Worm (Caenorhabditis elegans): Measurements from ENCODE around the gene T03F6.9.

T03F6.9 gene

DNA sequence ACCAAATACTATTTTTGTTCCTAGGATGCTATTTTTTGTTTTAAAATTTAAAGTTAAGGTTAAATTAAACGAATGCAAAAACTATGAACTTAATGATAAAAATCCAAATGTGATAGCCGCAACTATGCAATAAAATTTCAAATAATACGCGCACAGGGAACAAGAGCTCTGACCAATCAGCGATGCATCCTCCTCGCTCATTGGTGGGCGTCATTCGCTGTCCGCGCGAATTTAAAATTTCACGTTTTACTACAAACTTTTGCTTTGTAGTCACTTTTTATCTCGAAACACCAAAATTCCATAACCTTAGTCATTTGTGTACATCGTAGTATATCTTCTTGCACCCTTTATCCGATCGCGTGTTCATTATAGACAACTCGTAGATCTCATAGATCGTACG is 12.3 kb upstream of the T03F6.9 start:
- TF ChIP-seq unc-62 (GFP tag; optimal IDR thresholded peaks at IDR 0.05), result no peak
- no peak for TF ChIP-seq pha-4 (tag; optimal IDR thresholded peaks at IDR 0.05)
- TF ChIP-seq egl-27 (tag; optimal IDR thresholded peaks at IDR 0.05), result no peak
- no peak for TF ChIP-seq hmg-11 (tag; optimal IDR thresholded peaks at IDR 0.05)
- TF ChIP-seq lin-15B (tag; optimal IDR thresholded peaks at IDR 0.05), result no peak
- no peak for TF ChIP-seq pqm-1 (tag; optimal IDR thresholded peaks at IDR 0.05)
- no peak for TF ChIP-seq mdl-1 (tag; optimal IDR thresholded peaks at IDR 0.05)
- TF ChIP-seq fos-1 (tag; optimal IDR thresholded peaks at IDR 0.05), result no peak
- no peak for TF ChIP-seq ama-1 (optimal IDR thresholded peaks at IDR 0.05)
- TF ChIP-seq skn-1 (tag; optimal IDR thresholded peaks at IDR 0.05), result no peak
- TF ChIP-seq ztf-11 (tag; optimal IDR thresholded peaks at IDR 0.05), result no peak
- TF ChIP-seq ZK546.5 (tag; optimal IDR thresholded peaks at IDR 0.05), result no peak
- TF ChIP-seq jun-1 (tag; optimal IDR thresholded peaks at IDR 0.05), result no peak
- no peak for TF ChIP-seq tbx-2 (tag; optimal IDR thresholded peaks at IDR 0.05)
- no peak for TF ChIP-seq ceh-82 (tag; optimal IDR thresholded peaks at IDR 0.05)
- TF ChIP-seq ceh-9 (tag; optimal IDR thresholded peaks at IDR 0.05), result no peak
- no peak for TF ChIP-seq elt-3 (tag; optimal IDR thresholded peaks at IDR 0.05)
- TF ChIP-seq nhr-23 (tag; optimal IDR thresholded peaks at IDR 0.05), result no peak
- no peak for TF ChIP-seq mml-1 (tag; optimal IDR thresholded peaks at IDR 0.05)

DNA sequence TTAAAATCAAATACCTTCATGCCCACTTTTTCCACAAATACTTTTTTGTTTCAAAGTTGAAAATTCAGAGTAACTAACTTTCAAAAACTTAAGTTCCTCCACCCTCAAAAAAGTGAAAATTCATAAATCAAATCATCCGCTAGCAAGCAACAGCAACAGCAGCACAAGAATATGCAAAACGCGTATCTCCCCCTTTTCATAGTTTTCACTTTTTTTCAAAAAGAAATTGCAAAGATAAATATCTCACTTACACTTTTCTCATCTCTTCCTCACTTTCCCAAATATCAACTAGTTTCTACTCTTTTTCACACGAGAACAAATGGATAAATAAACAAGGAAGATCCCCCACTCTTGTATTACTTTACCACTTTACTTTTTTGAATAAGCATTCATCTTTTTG is 10.8 kb upstream of the T03F6.9 start:
- TF ChIP-seq ceh-16 (tag; optimal IDR thresholded peaks at IDR 0.05) (no peak), egl-5 (tag; optimal IDR thresholded peaks at IDR 0.05) (no peak), ceh-82 (tag; optimal IDR thresholded peaks at IDR 0.05) (no peak), nhr-12 (tag; optimal IDR thresholded peaks at IDR 0.05) (no peak), lin-15B (tag; optimal IDR thresholded peaks at IDR 0.05) (no peak), pha-4 (tag; optimal IDR thresholded peaks at IDR 0.05) (peak; percentile 7)

DNA sequence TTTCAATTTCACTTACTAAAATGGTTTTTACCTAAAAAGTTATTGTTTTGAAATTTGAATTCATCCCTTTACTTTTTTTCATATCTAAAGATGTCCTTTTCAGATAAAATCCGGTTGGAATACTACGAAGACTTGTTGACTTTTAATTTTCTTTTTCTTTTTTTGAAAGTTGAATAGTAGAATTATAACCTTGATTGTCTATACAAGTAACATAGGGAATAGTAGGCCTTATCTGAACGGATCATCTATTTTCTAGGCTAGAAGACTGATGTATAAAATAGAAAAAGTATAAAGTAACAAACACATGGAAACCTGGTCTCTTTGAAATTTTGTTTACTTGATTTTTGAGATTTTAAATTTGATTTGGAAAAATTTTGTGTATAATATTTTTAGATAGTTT is 10.0 kb upstream of the T03F6.9 start:
- TF ChIP-seq elt-1 (tag; optimal IDR thresholded peaks at IDR 0.05) (peak; percentile 96), nhr-67 (tag; optimal IDR thresholded peaks at IDR 0.05) (no peak), lsy-12 (tag; optimal IDR thresholded peaks at IDR 0.05) (no peak)

DNA sequence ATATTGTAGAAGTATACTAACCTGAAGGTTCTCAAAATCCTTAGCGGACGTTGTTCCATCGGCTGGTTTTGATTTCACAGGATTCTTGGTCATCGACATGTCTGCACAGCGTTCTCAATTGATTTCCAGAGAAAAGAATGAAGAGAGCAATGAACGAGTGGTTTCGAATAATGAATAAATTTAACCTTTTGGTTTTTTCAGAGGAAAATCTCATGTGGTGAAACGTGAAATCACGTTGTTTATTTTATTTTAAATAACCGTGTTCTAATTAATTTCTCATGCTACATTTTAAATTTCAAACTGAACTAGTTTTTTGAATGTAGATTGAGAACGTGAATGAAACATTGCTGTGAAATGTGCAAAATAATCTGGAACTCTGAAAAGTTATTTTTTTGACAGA is 9.3 kb upstream of the T03F6.9 start, which contains the start of gene T03F6.6:
Gene T03F6.6 (minus strand): TSS at position 101 of the 400 bp plus-strand sequence.
- no peak for TF ChIP-seq hmg-11 (tag; optimal IDR thresholded peaks at IDR 0.05)
- no peak for TF ChIP-seq jun-1 (tag; optimal IDR thresholded peaks at IDR 0.05)
- no peak for TF ChIP-seq elt-3 (tag; optimal IDR thresholded peaks at IDR 0.05)
- TF ChIP-seq ceh-82 (tag; optimal IDR thresholded peaks at IDR 0.05), result no peak
- TF ChIP-seq elt-1 (tag; optimal IDR thresholded peaks at IDR 0.05), result no peak
- no peak for TF ChIP-seq zag-1 (tag; optimal IDR thresholded peaks at IDR 0.05)
- no peak for TF ChIP-seq lin-39 (tag; optimal IDR thresholded peaks at IDR 0.05)
- TF ChIP-seq elt-2 (tag; optimal IDR thresholded peaks at IDR 0.05), result no peak
- TF ChIP-seq aly-2 (tag; optimal IDR thresholded peaks at IDR 0.05), result no peak
- no peak for TF ChIP-seq ceh-9 (tag; optimal IDR thresholded peaks at IDR 0.05)
- TF ChIP-seq daf-12 (tag; optimal IDR thresholded peaks at IDR 0.05), result no peak
- TF ChIP-seq snpc-4 (tag; optimal IDR thresholded peaks at IDR 0.05), result no peak
- no peak for TF ChIP-seq fkh-2 (tag; optimal IDR thresholded peaks at IDR 0.05)
- no peak for TF ChIP-seq pha-4 (tag; optimal IDR thresholded peaks at IDR 0.05)

DNA sequence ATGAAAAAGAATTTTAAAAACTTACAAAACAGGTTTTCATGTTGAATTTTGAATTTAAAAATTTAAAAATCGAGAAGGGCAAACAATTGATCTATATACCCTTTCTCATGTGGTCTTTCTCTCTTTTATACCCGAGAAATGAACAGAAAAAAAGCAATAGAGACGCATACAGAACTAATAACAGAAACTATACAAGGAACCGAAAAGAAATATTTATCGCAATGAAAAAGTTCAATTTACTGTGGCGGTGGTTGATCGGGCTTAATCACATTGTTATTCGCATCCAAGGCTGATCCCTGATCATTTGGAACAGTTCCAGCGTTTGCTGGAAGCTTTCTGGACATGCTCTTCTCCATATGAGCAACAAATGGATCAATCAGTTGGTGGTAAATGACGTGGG is 7.4 kb upstream of the T03F6.9 start, which contains the start of gene T03F6.10:
Gene T03F6.10 (minus strand): TSS at position 101 of the 400 bp plus-strand sequence.
- TF ChIP-seq ZK546.5 (tag; optimal IDR thresholded peaks at IDR 0.05) (no peak), unc-62 (GFP tag; optimal IDR thresholded peaks at IDR 0.05) (no peak), skn-1 (tag; optimal IDR thresholded peaks at IDR 0.05) (no peak), pqm-1 (tag; optimal IDR thresholded peaks at IDR 0.05) (no peak), unc-39 (tag; optimal IDR thresholded peaks at IDR 0.05) (no peak), aly-2 (tag; optimal IDR thresholded peaks at IDR 0.05) (no peak), nhr-25 (tag; optimal IDR thresholded peaks at IDR 0.05) (no peak), sea-2 (GFP tag; optimal IDR thresholded peaks at IDR 0.05) (no peak), elt-3 (tag; optimal IDR thresholded peaks at IDR 0.05) (no peak), lsy-12 (tag; optimal IDR thresholded peaks at IDR 0.05) (no peak)

All from whole organism, L3 larva.